Fruit fly (Drosophila melanogaster) whole organism, embryonic: Measurements from ENCODE around the gene Gr97a.

Source experiments
- Ada2b ChIP-seq: fragments of 200-800 bp; sonication (Bioruptor generic); IDR thresholded peaks from 2 replicates; pipeline ENCODE4 v1.3.6; 2022; ENCODE audit warnings: missing biosample characterization, missing genetic modification characterization
- CG10654 ChIP-seq: fragments of 200-800 bp; sonication (Bioruptor generic); optimal IDR thresholded peaks from 2 replicates; lab custom pipeline; 2016; ENCODE audit warnings: missing biosample characterization, missing genetic modification characterization
- CG10979 ChIP-seq: fragments of 200-800 bp; sonication (Bioruptor generic); optimal IDR thresholded peaks from 2 replicates; lab custom pipeline; 2018; ENCODE audit warnings: missing biosample characterization, mild to moderate bottlenecking, missing genetic modification characterization, moderate library complexity
- CG12071 ChIP-seq: fragments of 200-800 bp; sonication (Bioruptor generic); optimal IDR thresholded peaks from 3 replicates; lab custom pipeline; 2018; ENCODE audit warnings: missing biosample characterization, mild to moderate bottlenecking, missing genetic modification characterization
- CG12236 ChIP-seq: fragments of 200-800 bp; sonication (Bioruptor generic); optimal IDR thresholded peaks from 2 replicates; lab custom pipeline; 2016; ENCODE audit warnings: missing biosample characterization, missing genetic modification characterization
- CG13296 ChIP-seq: fragments of 200-800 bp; sonication (Bioruptor generic); optimal IDR thresholded peaks from 3 replicates; lab custom pipeline; 2018; ENCODE audit warnings: missing biosample characterization, mild to moderate bottlenecking, missing genetic modification characterization
- CG14710 ChIP-seq: fragments of 200-800 bp; sonication (Bioruptor generic); optimal IDR thresholded peaks from 3 replicates; lab custom pipeline; 2019; ENCODE audit warnings: missing biosample characterization, mild to moderate bottlenecking, missing genetic modification characterization, moderate library complexity
- CG15269 ChIP-seq: fragments of 200-800 bp; sonication (Bioruptor generic); optimal IDR thresholded peaks from 2 replicates; lab custom pipeline; 2018; ENCODE audit warnings: missing biosample characterization, mild to moderate bottlenecking, missing genetic modification characterization, moderate library complexity
- CG15601 ChIP-seq: fragments of 200-800 bp; sonication (Bioruptor generic); optimal IDR thresholded peaks from 3 replicates; lab custom pipeline; 2019; ENCODE audit warnings: missing biosample characterization, mild to moderate bottlenecking, missing genetic modification characterization, moderate library complexity
- CG16779 ChIP-seq: fragments of 200-800 bp; sonication (Bioruptor generic); IDR thresholded peaks from 2 replicates; pipeline ENCODE4 v1.3.6; 2022; ENCODE audit warnings: missing biosample characterization, missing genetic modification characterization
- CG16815 ChIP-seq: fragments of 200-800 bp; sonication (Bioruptor generic); optimal IDR thresholded peaks from 3 replicates; lab custom pipeline; 2017; ENCODE audit warnings: missing biosample characterization, mild to moderate bottlenecking, missing genetic modification characterization
- CG16863 ChIP-seq: fragments of 200-800 bp; sonication (Bioruptor generic); optimal IDR thresholded peaks from 3 replicates; lab custom pipeline; 2016; ENCODE audit warnings: missing biosample characterization, missing genetic modification characterization
- CG18599 ChIP-seq: fragments of 200-800 bp; sonication (Bioruptor generic); optimal IDR thresholded peaks from 3 replicates; lab custom pipeline; 2017; ENCODE audit warnings: missing biosample characterization, missing genetic modification characterization, mild to moderate bottlenecking, moderate library complexity, missing genetic modification reagents
- CG30431 ChIP-seq: fragments of 200-800 bp; sonication (Bioruptor generic); optimal IDR thresholded peaks from 2 replicates; lab custom pipeline; 2017; ENCODE audit warnings: missing biosample characterization, missing genetic modification characterization
- CG32772 ChIP-seq: fragments of 200-800 bp; sonication (Bioruptor generic); IDR thresholded peaks from 2 replicates; pipeline ENCODE4 v1.3.6; 2022; ENCODE audit warnings: missing biosample characterization, missing genetic modification characterization
- CG3407 ChIP-seq: fragments of 200-800 bp; sonication (Bioruptor generic); optimal IDR thresholded peaks from 2 replicates; lab custom pipeline; 2018; ENCODE audit warnings: missing biosample characterization, mild to moderate bottlenecking, missing genetic modification characterization
- CG6175 ChIP-seq: fragments of 200-800 bp; sonication (Bioruptor generic); IDR thresholded peaks from 3 replicates; pipeline ENCODE4 v1.3.6; 2022; ENCODE audit warnings: missing biosample characterization, missing genetic modification characterization
- CG6854 ChIP-seq: fragments of 200-800 bp; sonication (Bioruptor generic); optimal IDR thresholded peaks from 3 replicates; lab custom pipeline; 2017; ENCODE audit warnings: missing biosample characterization, mild to moderate bottlenecking, missing genetic modification characterization
- CG7556 ChIP-seq: fragments of 200-800 bp; sonication (Bioruptor generic); optimal IDR thresholded peaks from 2 replicates; lab custom pipeline; 2017; ENCODE audit warnings: missing biosample characterization, mild to moderate bottlenecking, missing genetic modification characterization
- CG7987 ChIP-seq: fragments of 200-800 bp; sonication (Bioruptor generic); optimal IDR thresholded peaks from 2 replicates; lab custom pipeline; 2018; ENCODE audit warnings: missing biosample characterization, mild to moderate bottlenecking, missing genetic modification characterization, moderate library complexity
- CG8944 ChIP-seq: fragments of 200-800 bp; sonication (Bioruptor generic); optimal IDR thresholded peaks from 3 replicates; lab custom pipeline; 2016; ENCODE audit warnings: missing biosample characterization, missing genetic modification characterization
- CoRest ChIP-seq: fragments of 200-800 bp; sonication (Bioruptor generic); optimal IDR thresholded peaks from 3 replicates; lab custom pipeline; 2018; ENCODE audit warnings: missing biosample characterization, mild to moderate bottlenecking, missing genetic modification characterization, moderate library complexity
- D19B ChIP-seq: fragments of 200-800 bp; sonication (Bioruptor generic); optimal IDR thresholded peaks from 2 replicates; lab custom pipeline; 2017; ENCODE audit warnings: missing biosample characterization, mild to moderate bottlenecking, missing genetic modification characterization
- Dad ChIP-seq: fragments of 200-800 bp; sonication (Bioruptor generic); optimal IDR thresholded peaks from 3 replicates; lab custom pipeline; 2016; ENCODE audit warnings: missing biosample characterization, missing genetic modification characterization
- Dip3 ChIP-seq: fragments of 200-800 bp; sonication (Bioruptor generic); optimal IDR thresholded peaks from 3 replicates; lab custom pipeline; 2016; ENCODE audit warnings: missing biosample characterization, missing genetic modification characterization
- Eip74EF ChIP-seq, 2 experiments: fragments of 200-800 bp in 1 of 2; fragments of >200 bp in 1 of 2; sonication (Bioruptor generic) in 1 of 2; optimal IDR thresholded peaks; 2 replicates each; lab custom pipeline; 2017 to 2019; ENCODE audit warnings: missing biosample characterization in 2 of 2, missing genetic modification characterization in 2 of 2, mild to moderate bottlenecking in 1 of 2, moderate library complexity in 1 of 2
- Ets65A ChIP-seq: fragments of 200-800 bp; sonication (Bioruptor generic); peaks from one replicate; lab custom pipeline; 2016; ENCODE audit warnings: missing biosample characterization, missing genetic modification characterization
- Hr51 ChIP-seq, 2 experiments: fragments of 200-800 bp; sonication (Bioruptor generic); optimal IDR thresholded peaks; 2 replicates in 1 of 2; 3 replicates in 1 of 2; lab custom pipeline; 2016 to 2018; ENCODE audit warnings: missing biosample characterization in 2 of 2, missing genetic modification characterization in 2 of 2, mild to moderate bottlenecking in 1 of 2, moderate library complexity in 1 of 2
- Lpt ChIP-seq: fragments of >200 bp; optimal IDR thresholded peaks from 2 replicates; lab custom pipeline; 2018; ENCODE audit warnings: missing biosample characterization, missing genetic modification characterization
- MESR4 ChIP-seq: fragments of 200-800 bp; sonication (Bioruptor generic); optimal IDR thresholded peaks from 2 replicates; lab custom pipeline; 2018; ENCODE audit warnings: missing biosample characterization, mild to moderate bottlenecking, missing genetic modification characterization, moderate library complexity
- Max ChIP-seq: fragments of 200-800 bp; sonication (Bioruptor generic); optimal IDR thresholded peaks from 2 replicates; lab custom pipeline; 2016; ENCODE audit warnings: missing biosample characterization, mild to moderate bottlenecking, missing genetic modification characterization
- Myb ChIP-seq: fragments of 200-800 bp; sonication (Bioruptor generic); optimal IDR thresholded peaks from 2 replicates; lab custom pipeline; 2016; ENCODE audit warnings: missing biosample characterization, missing genetic modification characterization
- Pdp1 ChIP-seq, 2 experiments: fragments of 200-800 bp; sonication (Bioruptor generic); optimal IDR thresholded peaks; 3 replicates each; lab custom pipeline; 2016; ENCODE audit warnings: missing biosample characterization in 2 of 2, missing genetic modification characterization in 2 of 2, mild to moderate bottlenecking in 1 of 2, moderate library complexity in 1 of 2
- Spps ChIP-seq: fragments of 200-800 bp; sonication (Bioruptor generic); optimal IDR thresholded peaks from 2 replicates; lab custom pipeline; 2018; ENCODE audit warnings: missing biosample characterization, mild to moderate bottlenecking, missing genetic modification characterization
- Xrp1 ChIP-seq: fragments of 200-800 bp; sonication (Bioruptor generic); IDR thresholded peaks from 2 replicates; pipeline ENCODE4 v1.3.6; 2022; ENCODE audit warnings: missing biosample characterization, missing genetic modification characterization
- aop ChIP-seq: fragments of 200-800 bp; sonication (Bioruptor generic); IDR thresholded peaks from 2 replicates; pipeline ENCODE4 v1.3.6; 2022; ENCODE audit warnings: missing biosample characterization, missing genetic modification characterization
- bigmax ChIP-seq: fragments of 200-800 bp; sonication (Bioruptor generic); optimal IDR thresholded peaks from 2 replicates; lab custom pipeline; 2018; ENCODE audit warnings: missing biosample characterization, mild to moderate bottlenecking, missing genetic modification characterization
- chn ChIP-seq: fragments of 200-800 bp; sonication (Bioruptor generic); optimal IDR thresholded peaks from 2 replicates; lab custom pipeline; 2016; ENCODE audit warnings: missing biosample characterization, missing genetic modification characterization
- dysf ChIP-seq: fragments of 200-800 bp; sonication (Bioruptor generic); IDR thresholded peaks from 3 replicates; pipeline ENCODE4 v1.3.6; 2022; ENCODE audit warnings: missing biosample characterization, missing genetic modification characterization
- fd3F ChIP-seq: fragments of 200-800 bp; sonication (Bioruptor generic); optimal IDR thresholded peaks from 2 replicates; lab custom pipeline; 2018; ENCODE audit warnings: missing biosample characterization, mild to moderate bottlenecking, missing genetic modification characterization, moderate library complexity
- h ChIP-seq: fragments of >200 bp; optimal IDR thresholded peaks from 2 replicates; lab custom pipeline; 2017
- ind ChIP-seq: fragments of 200-800 bp; sonication (Bioruptor generic); optimal IDR thresholded peaks from 3 replicates; lab custom pipeline; 2016; ENCODE audit warnings: missing biosample characterization, missing genetic modification characterization
- inv ChIP-seq: fragments of 200-800 bp; sonication (Bioruptor generic); IDR thresholded peaks from 2 replicates; pipeline ENCODE4 v1.3.6; 2022; ENCODE audit warnings: missing biosample characterization, missing genetic modification characterization; ENCODE audit not compliant: partially characterized antibody
- lbe ChIP-seq: fragments of 200-800 bp; sonication (Bioruptor generic); optimal IDR thresholded peaks from 2 replicates; lab custom pipeline; 2016; ENCODE audit warnings: missing biosample characterization, mild to moderate bottlenecking, missing genetic modification characterization
- luna ChIP-seq: fragments of 200-800 bp; sonication (Bioruptor generic); optimal IDR thresholded peaks from 2 replicates; lab custom pipeline; 2016; ENCODE audit warnings: missing biosample characterization, missing genetic modification characterization
- mam ChIP-seq: fragments of 200-800 bp; sonication (Bioruptor generic); optimal IDR thresholded peaks from 3 replicates; lab custom pipeline; 2016; ENCODE audit warnings: missing biosample characterization, missing genetic modification characterization
- odd ChIP-seq: fragments of 200-800 bp; sonication (Bioruptor generic); optimal IDR thresholded peaks from 2 replicates; lab custom pipeline; 2017; ENCODE audit warnings: missing biosample characterization, mild to moderate bottlenecking, missing genetic modification characterization
- sens ChIP-seq: fragments of 200-800 bp; sonication (Bioruptor generic); peaks from one replicate; lab custom pipeline; 2016; ENCODE audit warnings: missing biosample characterization, missing genetic modification characterization
- slbo ChIP-seq: fragments of 200-800 bp; sonication (Bioruptor generic); IDR thresholded peaks from 2 replicates; pipeline ENCODE4 v1.3.6; 2022; ENCODE audit warnings: missing biosample characterization, missing genetic modification characterization
- stwl ChIP-seq: fragments of 200-800 bp; sonication (Bioruptor generic); optimal IDR thresholded peaks from 3 replicates; lab custom pipeline; 2018; ENCODE audit warnings: missing biosample characterization, mild to moderate bottlenecking, missing genetic modification characterization, moderate library complexity

The Gr97a gene

DNA sequence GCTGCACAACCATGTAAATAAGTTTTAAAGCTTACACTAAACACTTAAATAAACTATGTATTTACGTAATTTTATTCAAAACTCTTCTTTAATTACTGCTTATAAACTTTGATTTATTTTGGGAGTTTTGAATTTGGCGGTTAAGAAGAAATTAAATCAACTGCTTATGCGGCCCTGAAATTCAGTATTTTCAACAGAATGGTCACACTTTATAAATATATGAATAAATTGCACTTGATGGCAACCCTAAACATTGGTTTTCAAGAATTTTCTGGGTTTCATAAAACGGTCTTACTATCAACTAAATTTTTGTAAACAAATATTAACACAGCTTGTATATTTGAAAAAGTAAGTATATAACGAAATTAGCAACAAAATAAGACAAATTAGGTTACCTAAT is 21.1 kb downstream of the Gr97a start, which contains the start of gene CG14252 (continued):
- TF ChIP-seq sens (GFP tag; lab: Kevin White, UChicago) (peak; percentile 89), CG15269 (no peak), Max (GFP tag; lab: Kevin White, UChicago) (peak; percentile 17), Xrp1 (peak; percentile 24; the same call in 1 of the 2 replicates), CG12236 (GFP tag; lab: Kevin White, UChicago) (no peak), CG14710 (tag; lab: Kevin White, UChicago) (peak; percentile 75), Spps (tag; lab: Kevin White, UChicago) (peak; percentile 22), h (lab: Kevin White, UChicago) (no peak), Myb (GFP tag; lab: Kevin White, UChicago) (peak; percentile 2), CG15601 (tag; lab: Kevin White, UChicago) (peak; percentile 61), stwl (peak; percentile 97), MESR4 (GFP tag; lab: Kevin White, UChicago) (peak; percentile 33), CG6175 (GFP tag; lab: Robert Waterston, UW) (no peak)

dm6 chr3R:26937423-26937822 is 28.9 kb downstream of the Gr97a start:
- TF ChIP-seq CG16815 (GFP tag; lab: Kevin White, UChicago) = no peak
- TF ChIP-seq CG30431 (GFP tag; lab: Kevin White, UChicago) = peak; percentile 15
- TF ChIP-seq slbo (GFP tag; lab: Robert Waterston, UW) = peak; percentile 46
- TF ChIP-seq mam = peak; percentile 47
- no peak for TF ChIP-seq luna (GFP tag; lab: Kevin White, UChicago)
- TF ChIP-seq CG6854 (GFP tag; lab: Kevin White, UChicago) = peak; percentile 9
- no peak for TF ChIP-seq CG12071 (GFP tag; lab: Kevin White, UChicago)
- peak; percentile 1 for TF ChIP-seq CG3407 (GFP tag; lab: Kevin White, UChicago)
- peak; percentile 60 for TF ChIP-seq ind (GFP tag; lab: Kevin White, UChicago)
- TF ChIP-seq CG8944 (GFP tag; lab: Kevin White, UChicago) = peak; percentile 12
- TF ChIP-seq CG10979 = peak; percentile 50
- peak; percentile 70 for TF ChIP-seq CoRest (tag; lab: Kevin White, UChicago)
- TF ChIP-seq bigmax (GFP tag; lab: Kevin White, UChicago) = no peak
- TF ChIP-seq Ets65A (GFP tag; lab: Kevin White, UChicago) = peak; percentile 94
- TF ChIP-seq D19B (GFP tag; lab: Kevin White, UChicago) = peak; percentile 37
- peak in 1 of 2 experiments; percentile 56 for TF ChIP-seq Hr51 (GFP tag; optimal IDR thresholded peaks at IDR 0.05; lab: Kevin White, UChicago)
- peak; percentile 21 for TF ChIP-seq CG16863
- TF ChIP-seq Lpt = no peak
- TF ChIP-seq CG7556 = peak; percentile 16
- TF ChIP-seq chn (GFP tag; lab: Kevin White, UChicago) = peak; percentile 24
- no peak for TF ChIP-seq Pdp1 (GFP tag; optimal IDR thresholded peaks at IDR 0.05; lab: Kevin White, UChicago)
- no peak for TF ChIP-seq fd3F
- 0 out of 2 replicates have a peak, but pooled peaks have one; percentile 4 for TF ChIP-seq Ada2b (GFP tag; lab: Robert Waterston, UW)
- TF ChIP-seq Eip74EF (GFP tag; optimal IDR thresholded peaks at IDR 0.05; lab: Kevin White, UChicago) = peak in 1 of 2 experiments; percentile 47
- TF ChIP-seq inv (GFP tag; lab: Robert Waterston, UW) = no peak
- TF ChIP-seq lbe = no peak
- peak; percentile 56 for TF ChIP-seq Dad (GFP tag; lab: Kevin White, UChicago)
- TF ChIP-seq CG13296 = peak; percentile 39
- TF ChIP-seq Dip3 (GFP tag; lab: Kevin White, UChicago) = peak; percentile 42
- no peak for TF ChIP-seq CG7987 (GFP tag; lab: Kevin White, UChicago)
- TF ChIP-seq dysf (GFP tag; lab: Robert Waterston, UW) = peak; percentile 59; the same call in 2 of the 3 replicates
- peak; percentile 18 for TF ChIP-seq Max (GFP tag; lab: Kevin White, UChicago)
- TF ChIP-seq CG32772 (GFP tag; lab: Robert Waterston, UW) = no peak
- TF ChIP-seq CG16779 (GFP tag; lab: Robert Waterston, UW) = no peak
- peak; percentile 51 for TF ChIP-seq CG10654 (GFP tag; lab: Kevin White, UChicago)
- TF ChIP-seq CG18599 (GFP tag; lab: Kevin White, UChicago) = peak; percentile 48
- TF ChIP-seq odd (GFP tag; lab: Kevin White, UChicago) = peak; percentile 29
- TF ChIP-seq CG14710 (tag; lab: Kevin White, UChicago) = peak; percentile 31
- no peak for TF ChIP-seq aop (GFP tag; lab: Robert Waterston, UW)
